Worm (Caenorhabditis elegans): ENCODE data around the gene cebp-1.
A peak's percentile ranks its signal among the peaks of the same experiment; 100 is the strongest.

The cebp-1 gene

DNA sequence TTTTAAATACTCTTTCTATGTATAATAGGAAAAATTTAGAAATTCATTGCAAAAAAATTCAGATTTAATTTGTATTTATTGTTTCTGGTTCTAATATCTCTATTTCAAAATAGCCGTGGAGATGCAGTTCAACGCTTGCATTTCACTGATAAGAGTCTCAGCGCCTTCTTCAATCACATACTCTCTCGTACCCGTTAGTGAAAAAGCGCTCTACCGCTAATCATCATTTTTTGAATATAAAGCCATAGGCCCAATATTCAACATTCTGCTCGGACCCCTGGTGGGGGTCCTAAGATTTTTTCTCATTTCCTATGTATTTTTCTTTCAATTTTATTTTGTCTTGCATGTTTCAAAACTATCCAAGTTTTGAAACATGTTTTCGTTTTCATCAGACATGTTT is 33.1 kb downstream of the cebp-1 start:
- no peak for TF ChIP-seq Y67H2A.10 (GFP tag; conservative IDR thresholded peaks at IDR 0.05)
- peak; percentile 46 for TF ChIP-seq mcd-1 (GFP tag; IDR thresholded peaks at IDR 0.05)
- no peak for TF ChIP-seq repo-1 (tag; optimal IDR thresholded peaks at IDR 0.05)
- TF ChIP-seq nhr-80 (tag; optimal IDR thresholded peaks at IDR 0.05) = peak; percentile 9
- no peak for TF ChIP-seq aptf-3 (GFP tag; IDR thresholded peaks at IDR 0.05)

DNA sequence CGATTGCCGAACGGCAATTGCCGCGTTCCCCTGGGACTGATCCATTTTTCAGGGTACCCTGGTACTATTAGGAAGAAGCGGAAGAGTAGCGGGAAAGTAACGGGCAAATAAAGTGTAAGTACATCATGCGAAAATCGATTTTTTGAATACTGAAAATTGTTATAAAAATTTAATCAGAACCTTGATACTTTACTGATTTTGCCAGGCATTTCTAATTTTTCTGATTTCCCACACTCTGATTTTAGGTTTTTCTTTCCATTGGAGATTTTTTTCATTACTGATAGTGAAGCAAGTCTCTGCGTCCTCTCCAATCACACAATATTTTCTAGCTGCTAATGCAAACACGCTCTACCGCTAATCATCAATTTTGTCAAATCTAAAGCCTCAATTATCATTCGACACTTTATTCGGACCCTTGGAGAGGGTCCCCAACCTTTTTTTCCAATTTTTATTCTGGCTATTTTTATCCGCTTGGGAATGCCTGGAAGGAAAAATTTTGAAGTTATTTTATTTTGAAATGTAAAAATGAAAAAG is 34.4 kb downstream of the cebp-1 start, which contains the start of gene F19G12.9:
Gene F19G12.9, plus strand, starts transcription at position 51 of the 534 bp plus-strand sequence.
- TF ChIP-seq rpc-1 (optimal IDR thresholded peaks at IDR 0.05) = no peak
- no peak for TF ChIP-seq rpc-1 (tag; optimal IDR thresholded peaks at IDR 0.05)
- TF ChIP-seq nhr-80 (tag; optimal IDR thresholded peaks at IDR 0.05) = peak; percentile 9
- TF ChIP-seq hmg-1.2 (GFP tag; IDR thresholded peaks at IDR 0.05) = peak; percentile 58
- TF ChIP-seq mcd-1 (GFP tag; IDR thresholded peaks at IDR 0.05) = peak; percentile 84
- no peak for TF ChIP-seq ztf-6 (GFP tag; IDR thresholded peaks at IDR 0.05)

DNA sequence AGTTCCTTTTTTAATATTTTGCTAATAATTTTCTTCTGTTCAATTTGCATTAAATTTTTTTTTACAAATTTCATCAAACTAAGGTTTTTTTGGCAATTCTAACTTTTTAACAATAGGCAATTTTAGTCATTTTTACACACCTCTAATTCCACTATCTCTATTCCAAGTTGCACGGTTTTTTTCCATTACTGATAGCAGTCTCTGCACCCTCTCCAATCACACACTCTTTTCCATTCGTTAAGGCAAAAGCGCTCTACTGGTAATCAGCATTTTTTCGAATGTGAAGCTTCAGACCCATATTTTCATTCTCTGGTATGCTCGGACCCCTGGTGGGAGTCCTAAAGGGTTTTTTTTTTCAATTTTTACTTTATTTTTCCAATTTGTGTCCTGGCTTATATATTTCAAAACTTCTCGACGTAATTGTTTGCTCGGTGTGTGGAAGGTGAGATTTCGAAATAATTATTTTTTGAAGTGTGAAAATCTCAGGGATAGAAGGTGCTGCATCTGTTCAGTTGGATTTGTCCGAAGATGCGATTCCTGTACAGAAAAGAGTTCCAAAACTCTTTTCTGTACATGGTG is 36.8 kb downstream of the cebp-1 start, which contains the start of the genes F19G12.4 and F19G12.8:
Gene F19G12.4, plus strand, starts transcription at position 529 of the 579 bp plus-strand sequence.
Gene F19G12.8, plus strand, starts transcription at position 545 of the 579 bp plus-strand sequence.
- TF ChIP-seq F10E7.11 (tag; optimal IDR thresholded peaks at IDR 0.05) (no peak), nhr-80 (tag; optimal IDR thresholded peaks at IDR 0.05) (peak; percentile 37), mcd-1 (GFP tag; IDR thresholded peaks at IDR 0.05) (0 out of 2 replicates have a peak, but pooled peaks have one; percentile 29), attf-3 (GFP tag; conservative IDR thresholded peaks at IDR 0.05) (no peak), dox-1 (GFP tag; IDR thresholded peaks at IDR 0.05) (0 out of 2 replicates have a peak, but pooled peaks have one; percentile 28), C06A6.2 (GFP tag; conservative IDR thresholded peaks at IDR 0.05) (no peak), lsl-1 (GFP tag; optimal IDR thresholded peaks at IDR 0.05) (no peak)

DNA sequence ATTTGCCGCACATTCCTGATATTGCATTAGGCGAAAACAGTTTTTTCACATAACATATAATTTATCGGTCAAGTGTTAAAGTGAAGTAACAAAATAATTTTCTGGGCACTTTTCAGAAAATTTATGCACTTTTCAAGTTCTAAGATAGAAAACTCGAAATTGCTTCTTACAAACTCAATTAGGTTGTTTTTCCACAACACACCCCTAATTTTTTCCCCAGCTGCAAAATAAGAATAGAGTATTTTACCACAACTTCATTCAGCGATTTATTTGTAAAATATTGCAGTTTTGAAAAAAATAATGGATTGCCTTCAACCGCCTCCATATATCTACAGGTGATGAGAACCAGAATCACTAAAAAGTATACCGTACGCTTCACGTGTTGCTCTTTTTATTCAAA is 40.8 kb downstream of the cebp-1 start, which contains the start of gene srh-19:
Gene srh-19, plus strand, starts transcription at position 301 of the 400 bp plus-strand sequence.
- TF ChIP-seq lsy-27 (tag; optimal IDR thresholded peaks at IDR 0.05; ENCODE audit: borderline replicate concordance, insufficient read depth) (no peak), F52B5.7 (tag; optimal IDR thresholded peaks at IDR 0.05) (no peak), lir-1 (GFP tag; conservative IDR thresholded peaks at IDR 0.05) (no peak), hlh-26 (GFP tag; conservative IDR thresholded peaks at IDR 0.05) (no peak), B0035.1 (tag; optimal IDR thresholded peaks at IDR 0.05) (no peak), madf-10 (tag; optimal IDR thresholded peaks at IDR 0.05) (no peak), attf-6 (GFP tag; IDR thresholded peaks at IDR 0.05) (no peak)

DNA sequence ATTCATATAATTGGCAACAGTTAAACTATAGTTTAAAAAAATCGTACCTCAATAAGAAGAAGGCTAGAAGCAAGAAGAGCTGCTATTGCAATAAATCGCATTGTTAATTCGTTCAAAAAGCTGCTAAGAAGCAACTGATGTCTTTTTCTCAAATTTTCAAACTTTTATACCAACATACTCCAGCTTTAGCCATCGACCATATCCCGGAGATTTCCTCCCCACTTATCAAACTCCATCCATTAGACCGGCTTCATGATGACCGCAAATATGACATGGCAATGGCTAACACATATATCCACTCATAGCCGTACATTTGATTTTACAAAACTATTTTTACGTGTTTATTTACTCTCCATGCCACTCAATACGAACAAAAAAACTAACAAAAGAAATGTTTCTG is 43.1 kb downstream of the cebp-1 start, which contains the start of gene abu-2:
Gene abu-2, minus strand, starts transcription at position 101 of the 400 bp plus-strand sequence.
- TF ChIP-seq attf-3 (GFP tag; conservative IDR thresholded peaks at IDR 0.05) (no peak), hrde-1 (tag; optimal IDR thresholded peaks at IDR 0.05; ENCODE audit: borderline replicate concordance) (no peak), F55B11.4 (tag; optimal IDR thresholded peaks at IDR 0.05; ENCODE audit: borderline replicate concordance, insufficient read depth) (no peak), F57C9.4 (tag; optimal IDR thresholded peaks at IDR 0.05) (no peak), lag-1 (GFP tag; IDR thresholded peaks at IDR 0.05) (no peak), ztf-28 (GFP tag; IDR thresholded peaks at IDR 0.05) (no peak), fkh-3 (tag; optimal IDR thresholded peaks at IDR 0.05) (no peak), ztf-26 (tag; optimal IDR thresholded peaks at IDR 0.05) (no peak), rcor-1 (GFP tag; IDR thresholded peaks at IDR 0.05) (no peak), sdz-38 (tag; optimal IDR thresholded peaks at IDR 0.05) (no peak), zim-3 (tag; optimal IDR thresholded peaks at IDR 0.05) (no peak), bed-2 (GFP tag; IDR thresholded peaks at IDR 0.05) (no peak), nfyb-1 (GFP tag; IDR thresholded peaks at IDR 0.05) (no peak), nhr-120 (GFP tag; IDR thresholded peaks at IDR 0.05) (no peak), efl-1 (GFP tag; optimal IDR thresholded peaks at IDR 0.05) (no peak), atf-7 (tag; optimal IDR thresholded peaks at IDR 0.05) (no peak), lin-26 (GFP tag; IDR thresholded peaks at IDR 0.05) (no peak)
